Fruit fly (Drosophila melanogaster) whole organism, embryonic: ENCODE results near the gene Trxr1.

Experiments
- CG10274 ChIP-seq: fragments of 200-800 bp; sonication (Bioruptor generic); optimal IDR thresholded peaks from 3 replicates; lab custom pipeline; 2017; ENCODE audit warnings: missing biosample characterization, mild to moderate bottlenecking, missing genetic modification characterization
- CG10543 ChIP-seq: fragments of 200-800 bp; sonication (Bioruptor generic); optimal IDR thresholded peaks from 3 replicates; lab custom pipeline; 2017; ENCODE audit warnings: missing biosample characterization, mild to moderate bottlenecking, missing genetic modification characterization, moderate library complexity
- CG12236 ChIP-seq: fragments of 200-800 bp; sonication (Bioruptor generic); optimal IDR thresholded peaks from 2 replicates; lab custom pipeline; 2016; ENCODE audit warnings: missing biosample characterization, missing genetic modification characterization
- CG15073 ChIP-seq: fragments of 200-800 bp; sonication (Bioruptor generic); optimal IDR thresholded peaks from 2 replicates; lab custom pipeline; 2016; ENCODE audit warnings: missing biosample characterization, missing genetic modification characterization
- CG17385 ChIP-seq: fragments of 200-800 bp; sonication (Bioruptor generic); optimal IDR thresholded peaks from 3 replicates; lab custom pipeline; 2018; ENCODE audit warnings: missing biosample characterization, mild to moderate bottlenecking, missing genetic modification characterization
- CG1832 ChIP-seq: fragments of 200-800 bp; sonication (Bioruptor generic); optimal IDR thresholded peaks from 2 replicates; lab custom pipeline; 2017; ENCODE audit warnings: missing biosample characterization, mild to moderate bottlenecking, missing genetic modification characterization, inconsistent platforms
- CG3163 ChIP-seq: fragments of 200-800 bp; sonication (Bioruptor generic); optimal IDR thresholded peaks from 3 replicates; lab custom pipeline; 2016; ENCODE audit warnings: missing biosample characterization, missing genetic modification characterization
- CG33557 ChIP-seq: fragments of 200-800 bp; sonication (Bioruptor generic); optimal IDR thresholded peaks from 2 replicates; lab custom pipeline; 2019; ENCODE audit warnings: missing biosample characterization, mild to moderate bottlenecking, missing genetic modification characterization, moderate library complexity
- CG4360 ChIP-seq: fragments of 200-800 bp; sonication (Bioruptor generic); IDR thresholded peaks from 2 replicates; pipeline ENCODE4 v1.3.6; 2022; ENCODE audit warnings: missing biosample characterization, missing genetic modification characterization
- CG4707 ChIP-seq: fragments of 200-800 bp; sonication (Bioruptor generic); optimal IDR thresholded peaks from 2 replicates; lab custom pipeline; 2018; ENCODE audit warnings: missing biosample characterization, mild to moderate bottlenecking, missing genetic modification characterization, moderate library complexity
- CG6791 ChIP-seq: fragments of 200-800 bp; sonication (Bioruptor generic); IDR thresholded peaks from 3 replicates; pipeline ENCODE4 v1.3.6; 2022; ENCODE audit warnings: missing biosample characterization, missing genetic modification characterization; ENCODE audit not compliant: partially characterized antibody
- CG7786 ChIP-seq: fragments of 200-800 bp; sonication (Bioruptor generic); optimal IDR thresholded peaks from 2 replicates; lab custom pipeline; 2016; ENCODE audit warnings: missing biosample characterization, missing genetic modification characterization
- CG8478 ChIP-seq: fragments of >200 bp; optimal IDR thresholded peaks from 2 replicates; lab custom pipeline; 2018
- CoRest ChIP-seq: fragments of 200-800 bp; sonication (Bioruptor generic); optimal IDR thresholded peaks from 3 replicates; lab custom pipeline; 2018; ENCODE audit warnings: missing biosample characterization, mild to moderate bottlenecking, missing genetic modification characterization, moderate library complexity
- D ChIP-seq, 2 experiments: fragments of 200-800 bp in 1 of 2; fragments of >200 bp in 1 of 2; sonication (Bioruptor generic) in 1 of 2; optimal IDR thresholded peaks; 2 replicates in 1 of 2; 3 replicates in 1 of 2; lab custom pipeline; 2017; ENCODE audit warnings: mild to moderate bottlenecking in 1 of 2, missing biosample characterization in 1 of 2, missing genetic modification characterization in 1 of 2, missing genetic modification reagents in 1 of 2
- D19A ChIP-seq: fragments of 200-800 bp; optimal IDR thresholded peaks from 3 replicates; lab custom pipeline; 2019; ENCODE audit warnings: missing biosample characterization, mild to moderate bottlenecking, missing genetic modification characterization, moderate library complexity
- Doc3 ChIP-seq: fragments of 200-800 bp; sonication (Bioruptor generic); IDR thresholded peaks from 3 replicates; pipeline ENCODE4 v1.3.6; 2022; ENCODE audit warnings: missing biosample characterization, missing genetic modification characterization; ENCODE audit not compliant: partially characterized antibody
- Fer1 ChIP-seq: fragments of 200-800 bp; sonication (Bioruptor generic); optimal IDR thresholded peaks from 2 replicates; lab custom pipeline; 2017; ENCODE audit warnings: missing biosample characterization, mild to moderate bottlenecking, missing genetic modification characterization
- HLH3B ChIP-seq: fragments of 200-800 bp; sonication (Bioruptor generic); IDR thresholded peaks from 2 replicates; pipeline ENCODE4 v1.3.6; 2022; ENCODE audit warnings: missing biosample characterization, missing genetic modification characterization
- Hr3 ChIP-seq: fragments of 200-800 bp; sonication (Bioruptor generic); optimal IDR thresholded peaks from 3 replicates; lab custom pipeline; 2016; ENCODE audit warnings: missing biosample characterization, missing genetic modification characterization
- Sox100B ChIP-seq: fragments of 200-800 bp; sonication (Bioruptor generic); optimal IDR thresholded peaks from 3 replicates; lab custom pipeline; 2018; ENCODE audit warnings: missing biosample characterization, mild to moderate bottlenecking, missing genetic modification characterization
- Trl ChIP-seq, 3 experiments: fragments of >200 bp in 2 of 3; fragments of 200-800 bp in 1 of 3; sonication (Bioruptor generic) in 1 of 3; optimal IDR thresholded peaks; 2 replicates in 1 of 3; 3 replicates in 2 of 3; lab custom pipeline; 2016 to 2017; ENCODE audit warnings: missing biosample characterization in 1 of 3, missing genetic modification characterization in 1 of 3
- Vsx1 ChIP-seq: fragments of 200-800 bp; sonication (Bioruptor generic); optimal IDR thresholded peaks from 2 replicates; lab custom pipeline; 2017; ENCODE audit warnings: missing biosample characterization, mild to moderate bottlenecking, missing genetic modification characterization, missing genetic modification reagents
- bsh ChIP-seq, 2 experiments: fragments of 200-800 bp; sonication (Bioruptor generic); optimal IDR thresholded peaks; 2 replicates each; lab custom pipeline; 2017 to 2018; ENCODE audit warnings: mild to moderate bottlenecking in 2 of 2, missing biosample characterization in 2 of 2, missing genetic modification characterization in 2 of 2, moderate library complexity in 1 of 2
- cg ChIP-seq: fragments of 200-800 bp; sonication (Bioruptor generic); optimal IDR thresholded peaks from 3 replicates; lab custom pipeline; 2019; ENCODE audit warnings: missing biosample characterization, mild to moderate bottlenecking, missing genetic modification characterization, moderate library complexity
- chinmo ChIP-seq: fragments of 200-800 bp; sonication (Bioruptor generic); IDR thresholded peaks from 4 replicates; pipeline ENCODE4 v1.3.6; 2022; ENCODE audit warnings: missing biosample characterization, missing genetic modification characterization; ENCODE audit not compliant: partially characterized antibody
- crol ChIP-seq: fragments of 200-800 bp; sonication (Bioruptor generic); IDR thresholded peaks from 2 replicates; pipeline ENCODE4 v1.3.6; 2022; ENCODE audit warnings: missing biosample characterization, missing genetic modification characterization
- dmrt11E ChIP-seq: fragments of 200-800 bp; sonication (Bioruptor generic); optimal IDR thresholded peaks from 3 replicates; lab custom pipeline; 2018; ENCODE audit warnings: missing biosample characterization, mild to moderate bottlenecking, missing genetic modification characterization, moderate library complexity
- gem ChIP-seq: fragments of 200-800 bp; sonication (Bioruptor generic); optimal IDR thresholded peaks from 2 replicates; lab custom pipeline; 2019; ENCODE audit warnings: missing biosample characterization, mild to moderate bottlenecking, missing genetic modification characterization, moderate library complexity
- grn ChIP-seq: fragments of 200-800 bp; sonication (Bioruptor generic); optimal IDR thresholded peaks from 3 replicates; lab custom pipeline; 2017; ENCODE audit warnings: missing biosample characterization, missing genetic modification characterization
- kni ChIP-seq: fragments of 200-800 bp; sonication (Bioruptor generic); optimal IDR thresholded peaks from 3 replicates; lab custom pipeline; 2017; ENCODE audit warnings: mild to moderate bottlenecking, missing biosample characterization, missing genetic modification reagents, missing genetic modification characterization
- lola ChIP-seq, 3 experiments: fragments of >200 bp in 2 of 3; fragments of 200-800 bp in 1 of 3; sonication (Bioruptor generic) in 1 of 3; optimal IDR thresholded peaks; 2 replicates each; lab custom pipeline; 2017 to 2019; ENCODE audit warnings: missing biosample characterization in 3 of 3, missing genetic modification characterization in 3 of 3, mild to moderate bottlenecking in 1 of 3, moderate library complexity in 1 of 3
- nom ChIP-seq: fragments of 200-800 bp; sonication (Bioruptor generic); optimal IDR thresholded peaks from 2 replicates; lab custom pipeline; 2017; ENCODE audit warnings: missing biosample characterization, missing genetic modification characterization, mild to moderate bottlenecking, moderate library complexity, missing genetic modification reagents
- pfk ChIP-seq: fragments of 200-800 bp; sonication (Bioruptor generic); optimal IDR thresholded peaks from 2 replicates; lab custom pipeline; 2018; ENCODE audit warnings: missing biosample characterization, mild to moderate bottlenecking, missing genetic modification characterization, moderate library complexity
- pros ChIP-seq: fragments of 200-800 bp; sonication (Bioruptor generic); optimal IDR thresholded peaks from 3 replicates; lab custom pipeline; 2019; ENCODE audit warnings: missing biosample characterization, mild to moderate bottlenecking, missing genetic modification characterization, moderate library complexity
- row ChIP-seq: fragments of 200-800 bp; sonication (Bioruptor generic); IDR thresholded peaks from 3 replicates; pipeline ENCODE4 v1.3.6; 2022; ENCODE audit warnings: missing biosample characterization, missing genetic modification characterization
- sd ChIP-seq: fragments of 200-800 bp; sonication (Bioruptor generic); optimal IDR thresholded peaks from 3 replicates; lab custom pipeline; 2018; ENCODE audit warnings: missing biosample characterization, mild to moderate bottlenecking, missing genetic modification characterization, moderate library complexity
- sima ChIP-seq: fragments of 200-800 bp; sonication (Bioruptor generic); optimal IDR thresholded peaks from 2 replicates; lab custom pipeline; 2016; ENCODE audit warnings: missing biosample characterization, missing genetic modification characterization
- yki ChIP-seq: fragments of >200 bp; optimal IDR thresholded peaks from 3 replicates; lab custom pipeline; 2018
- z ChIP-seq: fragments of 200-800 bp; sonication (Bioruptor generic); IDR thresholded peaks from 3 replicates; pipeline ENCODE4 v1.3.6; 2022; ENCODE audit warnings: missing biosample characterization, missing genetic modification characterization
- zen ChIP-seq: fragments of 200-800 bp; sonication (Bioruptor generic); optimal IDR thresholded peaks from 3 replicates; lab custom pipeline; 2018; ENCODE audit warnings: missing biosample characterization, mild to moderate bottlenecking, missing genetic modification characterization, moderate library complexity

The Trxr1 gene

DNA sequence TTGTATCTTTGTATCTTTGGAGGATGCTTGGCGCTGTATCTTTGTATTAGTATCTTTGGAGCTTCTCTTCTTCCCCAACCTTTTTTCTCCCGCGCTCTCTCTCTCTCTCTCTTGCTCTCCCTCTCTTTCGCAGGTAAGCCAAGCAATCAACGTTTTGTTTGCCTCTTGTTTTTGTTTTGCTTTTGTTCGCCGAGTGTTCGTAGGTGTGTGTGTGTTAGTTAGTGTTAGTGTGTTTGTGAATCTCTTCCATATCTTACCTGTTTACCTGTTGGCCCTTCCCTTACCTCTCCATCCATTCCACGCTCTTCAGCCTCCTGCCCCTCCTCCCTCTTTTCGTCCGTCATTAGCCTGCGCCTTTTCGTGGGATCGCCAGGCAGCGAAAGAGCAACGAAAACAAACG lies 28.3 kb upstream of the Trxr1 start:
- TF ChIP-seq HLH3B (GFP tag; lab: Robert Waterston, UW) = no peak
- TF ChIP-seq pros (GFP tag; lab: Kevin White, UChicago) = peak; percentile 18
- TF ChIP-seq Trl (optimal IDR thresholded peaks at IDR 0.05; lab: Kevin White, UChicago) = peak; percentile 83 to 84
- TF ChIP-seq Trl (GFP tag; optimal IDR thresholded peaks at IDR 0.05; lab: Kevin White, UChicago) = no peak
- TF ChIP-seq CG12236 (GFP tag; lab: Kevin White, UChicago) = no peak
- no peak for TF ChIP-seq Hr3
- TF ChIP-seq CG33557 (GFP tag; lab: Kevin White, UChicago) = no peak
- TF ChIP-seq CG4707 (GFP tag; lab: Kevin White, UChicago) = no peak
- 0 out of 4 replicates have a peak, but pooled peaks have one; percentile 38 for TF ChIP-seq chinmo (GFP tag; lab: Robert Waterston, UW)
- peak; percentile 66 for TF ChIP-seq CG8478 (lab: Kevin White, UChicago)
- peak; percentile 55 for TF ChIP-seq yki
- peak; percentile 87 for TF ChIP-seq cg (GFP tag; lab: Kevin White, UChicago)
- TF ChIP-seq grn (GFP tag; lab: Kevin White, UChicago) = peak; percentile 48
- TF ChIP-seq Sox100B (GFP tag; lab: Kevin White, UChicago) = no peak
- TF ChIP-seq zen (tag; lab: Kevin White, UChicago) = peak; percentile 18
- peak; percentile 37 for TF ChIP-seq CG3163 (GFP tag; lab: Kevin White, UChicago)
- peak; percentile 17 for TF ChIP-seq Vsx1
- no peak for TF ChIP-seq Fer1
- TF ChIP-seq D (optimal IDR thresholded peaks at IDR 0.05; lab: Kevin White, UChicago) = peak; percentile 65
- TF ChIP-seq D (GFP tag; optimal IDR thresholded peaks at IDR 0.05; lab: Kevin White, UChicago) = no peak
- TF ChIP-seq crol (GFP tag; lab: Robert Waterston, UW) = peak; percentile 75
- TF ChIP-seq CG1832 (GFP tag; lab: Kevin White, UChicago) = peak; percentile 45
- TF ChIP-seq nom (GFP tag; lab: Kevin White, UChicago) = peak; percentile 69
- peak; percentile 58 for TF ChIP-seq CG4360 (GFP tag; lab: Robert Waterston, UW)

DNA sequence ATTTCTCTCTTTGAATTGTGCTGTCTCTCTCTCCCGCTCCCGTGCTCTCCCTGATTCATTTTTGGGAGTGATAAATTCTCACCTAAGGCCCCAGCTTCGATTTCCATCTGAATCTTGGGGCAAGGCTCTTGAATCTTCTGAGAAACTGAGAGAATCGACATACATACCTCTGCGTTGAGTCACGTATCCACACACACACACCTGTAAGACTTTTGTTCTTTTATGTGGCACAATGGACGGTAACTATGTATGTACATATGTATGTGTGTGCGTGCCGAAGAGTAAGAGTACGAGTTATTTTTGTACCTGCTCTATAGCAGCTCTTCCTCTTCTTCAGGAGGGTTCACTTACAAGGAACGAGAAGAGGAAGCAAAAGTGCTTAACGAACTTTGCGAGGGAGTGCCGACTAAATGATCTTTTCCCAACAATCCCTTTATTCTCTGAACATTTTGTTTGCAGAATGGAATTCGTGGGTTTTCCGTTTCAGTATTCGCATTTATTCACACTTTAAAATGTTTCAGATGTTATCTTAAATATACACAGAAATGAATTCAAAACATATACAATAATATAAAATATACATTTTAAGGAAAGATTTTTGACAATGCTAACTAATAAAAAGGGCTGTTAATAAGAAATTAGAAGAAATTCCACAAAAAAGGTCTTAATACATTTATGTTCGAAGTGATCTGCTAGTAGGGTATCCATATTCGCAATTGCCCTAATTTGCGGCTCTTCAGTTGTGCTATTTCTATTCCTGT lies 27.1 kb upstream of the Trxr1 start:
- TF ChIP-seq cg (GFP tag; lab: Kevin White, UChicago) (peak; percentile 74), kni (peak; percentile 40), CG10543 (GFP tag; lab: Kevin White, UChicago) (no peak), CG7786 (no peak), CoRest (tag; lab: Kevin White, UChicago) (no peak), CG6791 (no peak), row (GFP tag; lab: Robert Waterston, UW) (no peak), bsh (GFP tag; optimal IDR thresholded peaks at IDR 0.05; lab: Kevin White, UChicago) (peak in 1 of 2 experiments; percentile 62), z (GFP tag; lab: Robert Waterston, UW) (0 out of 3 replicates have a peak, but pooled peaks have one; percentile 58), sd (peak; percentile 26), yki (peak; percentile 43), CG17385 (GFP tag; lab: Kevin White, UChicago) (peak; percentile 84), Doc3 (GFP tag; lab: Robert Waterston, UW) (no peak), dmrt11E (tag; lab: Kevin White, UChicago) (peak; percentile 21), pros (GFP tag; lab: Kevin White, UChicago) (peak; percentile 85), CG15073 (GFP tag; lab: Kevin White, UChicago) (no peak), D (optimal IDR thresholded peaks at IDR 0.05; lab: Kevin White, UChicago) (peak; percentile 78), D (GFP tag; optimal IDR thresholded peaks at IDR 0.05; lab: Kevin White, UChicago) (no peak), sima (no peak), gem (peak; percentile 4), CG10274 (peak; percentile 53), Trl (optimal IDR thresholded peaks at IDR 0.05; lab: Kevin White, UChicago) (peak; percentile 40 to 77), Trl (GFP tag; optimal IDR thresholded peaks at IDR 0.05; lab: Kevin White, UChicago) (no peak), lola (GFP tag; optimal IDR thresholded peaks at IDR 0.05; lab: Kevin White, UChicago) (peak in 1 of 3 experiments; percentile 24), zen (tag; lab: Kevin White, UChicago) (peak; percentile 56), D19A (peak; percentile 72), pfk (no peak)
